Fruit fly (Drosophila melanogaster): ENCODE measurements around the gene CG14151.

CG14151 gene

dm6 chr3L:10669592-10670400, 41.5 kb upstream of the CG14151 start (continued):
- TF ChIP-seq NC2α (GFP tag; optimal IDR thresholded peaks at IDR 0.05) (no peak), knrl (GFP tag; IDR thresholded peaks at IDR 0.05; ENCODE audit: partially characterized antibody) (no peak), lmd (GFP tag; IDR thresholded peaks at IDR 0.05) (no peak), stc (GFP tag; IDR thresholded peaks at IDR 0.05) (no peak), cg (GFP tag; optimal IDR thresholded peaks at IDR 0.05) (peak; percentile 18), CG16863 (GFP tag; optimal IDR thresholded peaks at IDR 0.05) (no peak), CG4360 (GFP tag; IDR thresholded peaks at IDR 0.05) (peak; percentile 74), hb (GFP tag; IDR thresholded peaks at IDR 0.05; ENCODE audit: partially characterized antibody) (no peak), CG7963 (GFP tag; IDR thresholded peaks at IDR 0.05; ENCODE audit: partially characterized antibody) (no peak), CG3726 (GFP tag; IDR thresholded peaks at IDR 0.05) (no peak), fd96Cb (tag; optimal IDR thresholded peaks at IDR 0.05) (no peak), ken (GFP tag; IDR thresholded peaks at IDR 0.05) (no peak), Hmr (GFP tag; optimal IDR thresholded peaks at IDR 0.05) (no peak), Abd-B (GFP tag; optimal IDR thresholded peaks at IDR 0.05) (no peak), tll (GFP tag; optimal IDR thresholded peaks at IDR 0.05) (no peak), CG18011 (GFP tag; optimal IDR thresholded peaks at IDR 0.05) (no peak), ci (GFP tag; IDR thresholded peaks at IDR 0.05) (peak; percentile 48; the same call in 1 of the 3 replicates), CG17385 (GFP tag; optimal IDR thresholded peaks at IDR 0.05) (peak; percentile 42), HmgZ (tag; optimal IDR thresholded peaks at IDR 0.05) (no peak), CG9215 (GFP tag; IDR thresholded peaks at IDR 0.05) (no peak), nerfin-2 (GFP tag; IDR thresholded peaks at IDR 0.05; ENCODE audit: partially characterized antibody) (0 out of 2 replicates have a peak, but pooled peaks have one; percentile 10), CG11085 (GFP tag; IDR thresholded peaks at IDR 0.05) (no peak), CG11093 (GFP tag; IDR thresholded peaks at IDR 0.05) (no peak), fd102C (GFP tag; optimal IDR thresholded peaks at IDR 0.05) (no peak), sob (GFP tag; IDR thresholded peaks at IDR 0.05) (no peak), abd-A (tag; optimal IDR thresholded peaks at IDR 0.05) (peak; percentile 2), Optix (GFP tag; IDR thresholded peaks at IDR 0.05) (no peak), Myb (GFP tag; optimal IDR thresholded peaks at IDR 0.05) (no peak), Atf3 (GFP tag; optimal IDR thresholded peaks at IDR 0.05) (no peak), CG8765 (GFP tag; IDR thresholded peaks at IDR 0.05) (no peak), Awh (GFP tag; IDR thresholded peaks at IDR 0.05) (no peak), MTF-1 (GFP tag; optimal IDR thresholded peaks at IDR 0.05; ENCODE audit: borderline replicate concordance) (no peak), fd3F (GFP tag; optimal IDR thresholded peaks at IDR 0.05) (no peak), CG8478 (optimal IDR thresholded peaks at IDR 0.05) (no peak), toy (GFP tag; IDR thresholded peaks at IDR 0.05) (no peak), cas (GFP tag; IDR thresholded peaks at IDR 0.05) (no peak), Hmx (GFP tag; optimal IDR thresholded peaks at IDR 0.05) (no peak), cad (GFP tag; optimal IDR thresholded peaks at IDR 0.05) (no peak), Dfd (GFP tag; optimal IDR thresholded peaks at IDR 0.05) (peak in 1 of 2 experiments; percentile 25), CG2875 (GFP tag; optimal IDR thresholded peaks at IDR 0.05) (no peak), Max (GFP tag; optimal IDR thresholded peaks at IDR 0.05) (no peak), chn (GFP tag; optimal IDR thresholded peaks at IDR 0.05) (no peak), bowl (GFP tag; IDR thresholded peaks at IDR 0.05) (0 out of 2 replicates have a peak, but pooled peaks have one; percentile 13), CG17359 (tag; optimal IDR thresholded peaks at IDR 0.05) (no peak), pita (GFP tag; optimal IDR thresholded peaks at IDR 0.05) (no peak), Ptx1 (GFP tag; IDR thresholded peaks at IDR 0.05) (no peak), CG18619 (GFP tag; optimal IDR thresholded peaks at IDR 0.05) (no peak), Dbx (GFP tag; IDR thresholded peaks at IDR 0.05) (0 out of 3 replicates have a peak, but pooled peaks have one; percentile 21), CG7928 (GFP tag; optimal IDR thresholded peaks at IDR 0.05) (no peak), Sox100B (GFP tag; optimal IDR thresholded peaks at IDR 0.05) (no peak)
